Worm (Caenorhabditis elegans): ENCODE measurements around the gene cas-1.

ce11 chrX:16775335-16775835 is 38.1 kb downstream of the cas-1 start:
- no peak for TF ChIP-seq dao-5 (tag; optimal IDR thresholded peaks at IDR 0.05)
- no peak for TF ChIP-seq him-1 (tag; optimal IDR thresholded peaks at IDR 0.05)
